Worm (Caenorhabditis elegans): ENCODE data around the gene F28A10.7.

F28A10.7 gene

DNA sequence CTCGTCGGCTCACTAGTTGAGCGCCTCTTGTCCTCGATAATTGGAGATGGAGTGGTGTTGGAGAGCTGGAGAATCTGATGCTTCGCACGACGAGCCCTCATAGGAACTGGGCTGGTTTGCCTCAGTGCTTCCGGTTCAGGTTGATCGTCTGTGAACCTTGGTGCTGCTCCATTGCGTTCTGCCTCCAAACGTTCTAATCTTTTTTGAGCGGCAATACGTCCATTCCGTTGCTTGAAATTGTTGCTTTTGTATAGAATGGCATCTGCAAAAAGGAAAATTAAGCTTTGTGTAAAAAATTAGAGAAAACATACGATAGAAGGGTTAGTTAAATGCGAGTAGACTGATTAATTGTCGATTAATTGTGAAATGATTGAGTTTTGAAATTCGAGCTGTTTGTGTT lies 32.6 kb downstream of the F28A10.7 start, which contains the start of gene F46F5.5:
Gene F46F5.5 (minus strand): TSS at position 101 of the 400 bp plus-strand sequence.
- TF ChIP-seq aly-2 (tag; optimal IDR thresholded peaks at IDR 0.05) (no peak), mbf-1 (tag; optimal IDR thresholded peaks at IDR 0.05) (no peak), elt-3 (tag; optimal IDR thresholded peaks at IDR 0.05) (no peak), nhr-25 (tag; optimal IDR thresholded peaks at IDR 0.05) (no peak), nhr-129 (tag; optimal IDR thresholded peaks at IDR 0.05) (no peak), ztf-1 (GFP tag; conservative IDR thresholded peaks at IDR 0.05) (no peak), nhr-237 (tag; optimal IDR thresholded peaks at IDR 0.05) (no peak), Y55F3AM.14 (GFP tag; optimal IDR thresholded peaks at IDR 0.05) (no peak), ZK546.5 (tag; optimal IDR thresholded peaks at IDR 0.05) (no peak), lin-11 (tag; optimal IDR thresholded peaks at IDR 0.05) (no peak), snpc-4 (tag; optimal IDR thresholded peaks at IDR 0.05) (no peak), mab-5 (tag; optimal IDR thresholded peaks at IDR 0.05) (no peak), unc-39 (tag; optimal IDR thresholded peaks at IDR 0.05) (no peak), elt-1 (tag; optimal IDR thresholded peaks at IDR 0.05) (no peak), nhr-23 (tag; optimal IDR thresholded peaks at IDR 0.05) (no peak), F13H6.1 (tag; optimal IDR thresholded peaks at IDR 0.05) (no peak), egl-27 (tag; optimal IDR thresholded peaks at IDR 0.05) (no peak), unc-62 (GFP tag; optimal IDR thresholded peaks at IDR 0.05) (no peak)

DNA sequence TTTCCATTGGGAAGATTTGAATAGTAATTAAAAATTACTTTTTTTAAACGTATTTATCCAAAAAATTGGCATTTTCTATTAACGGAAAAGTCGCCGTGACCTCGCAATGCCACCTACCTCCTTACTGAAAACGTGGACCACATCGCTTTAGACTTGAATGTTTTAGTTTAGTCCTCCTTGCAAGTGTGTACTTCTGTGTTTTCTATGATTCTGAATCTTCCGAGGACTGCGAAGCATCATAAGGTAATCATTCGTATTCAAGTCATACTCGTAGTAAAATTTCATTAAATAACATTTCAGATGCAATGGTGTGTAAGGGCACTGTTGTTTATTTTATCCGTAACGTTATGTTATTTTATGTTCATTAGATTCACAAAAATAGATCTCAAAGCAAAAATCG lies 37.1 kb downstream of the F28A10.7 start, which contains the start of gene F46F5.11:
Gene F46F5.11 (plus strand): TSS at position 301 of the 400 bp plus-strand sequence.
- TF ChIP-seq mdl-1 (tag; optimal IDR thresholded peaks at IDR 0.05) (no peak), elt-1 (tag; optimal IDR thresholded peaks at IDR 0.05) (no peak), nhr-10 (tag; optimal IDR thresholded peaks at IDR 0.05) (no peak)

DNA sequence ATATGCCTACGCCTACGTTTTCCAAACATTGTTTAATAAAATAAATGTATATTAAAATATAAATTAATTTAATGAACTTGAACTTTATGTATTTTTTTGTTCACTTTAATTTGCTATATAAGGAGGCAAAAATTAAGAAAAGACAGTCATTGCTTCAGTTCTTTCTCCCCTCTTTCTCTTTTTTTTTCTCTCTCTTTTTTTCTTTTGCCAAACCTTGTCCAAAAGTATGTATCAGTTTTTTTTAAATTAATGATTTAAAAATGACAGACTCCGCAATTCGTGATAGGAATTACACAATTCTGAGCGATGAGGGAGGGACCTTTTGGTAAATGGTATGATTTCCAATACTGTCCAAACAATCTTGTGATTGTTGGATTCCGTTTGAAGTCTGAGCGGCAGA lies 42.5 kb downstream of the F28A10.7 start, which contains the start of gene F46F5.13:
Gene F46F5.13 (plus strand): TSS at position 301 of the 400 bp plus-strand sequence.
- TF ChIP-seq R02D3.7 (tag; optimal IDR thresholded peaks at IDR 0.05) (no peak), skn-1 (tag; optimal IDR thresholded peaks at IDR 0.05) (no peak), sem-4 (tag; optimal IDR thresholded peaks at IDR 0.05) (no peak)

DNA sequence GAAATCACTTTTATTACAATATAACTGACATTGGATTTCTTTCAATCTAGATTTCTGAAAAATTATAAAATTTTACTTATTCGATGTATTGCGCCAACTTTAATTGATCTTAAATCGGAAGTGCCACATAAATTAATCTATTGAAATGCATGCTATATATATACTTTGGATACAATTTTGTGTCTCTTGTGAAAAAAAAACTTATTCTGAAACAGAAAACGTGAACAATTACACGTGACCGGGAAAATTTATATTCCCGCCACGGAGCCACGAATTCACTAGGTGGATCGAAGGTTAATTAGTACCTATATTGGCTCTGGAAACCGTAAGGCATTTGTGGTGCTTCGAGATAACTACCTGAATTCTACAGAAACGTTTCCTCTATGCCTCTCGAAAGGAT lies 45.8 kb downstream of the F28A10.7 start, which contains the start of gene F46F5.14:
Gene F46F5.14 (plus strand): TSS at position 301 of the 400 bp plus-strand sequence.
- TF ChIP-seq unc-62 (GFP tag; optimal IDR thresholded peaks at IDR 0.05) (no peak), ceh-16 (tag; optimal IDR thresholded peaks at IDR 0.05) (no peak), unc-39 (tag; optimal IDR thresholded peaks at IDR 0.05) (no peak), nhr-11 (tag; optimal IDR thresholded peaks at IDR 0.05) (no peak), mdl-1 (tag; optimal IDR thresholded peaks at IDR 0.05) (no peak), nhr-23 (tag; optimal IDR thresholded peaks at IDR 0.05) (no peak), lin-13 (GFP tag; optimal IDR thresholded peaks at IDR 0.05) (no peak), nhr-10 (tag; optimal IDR thresholded peaks at IDR 0.05) (no peak), R02D3.7 (tag; optimal IDR thresholded peaks at IDR 0.05) (no peak), Y55F3AM.14 (GFP tag; optimal IDR thresholded peaks at IDR 0.05) (no peak), F13H6.1 (tag; optimal IDR thresholded peaks at IDR 0.05) (no peak), snpc-4 (tag; optimal IDR thresholded peaks at IDR 0.05) (no peak), nhr-237 (tag; optimal IDR thresholded peaks at IDR 0.05) (no peak), crh-2 (tag; optimal IDR thresholded peaks at IDR 0.05) (no peak), sem-4 (tag; optimal IDR thresholded peaks at IDR 0.05) (no peak), nhr-129 (tag; optimal IDR thresholded peaks at IDR 0.05) (no peak), aly-2 (tag; optimal IDR thresholded peaks at IDR 0.05) (no peak), elt-1 (tag; optimal IDR thresholded peaks at IDR 0.05) (no peak)

DNA sequence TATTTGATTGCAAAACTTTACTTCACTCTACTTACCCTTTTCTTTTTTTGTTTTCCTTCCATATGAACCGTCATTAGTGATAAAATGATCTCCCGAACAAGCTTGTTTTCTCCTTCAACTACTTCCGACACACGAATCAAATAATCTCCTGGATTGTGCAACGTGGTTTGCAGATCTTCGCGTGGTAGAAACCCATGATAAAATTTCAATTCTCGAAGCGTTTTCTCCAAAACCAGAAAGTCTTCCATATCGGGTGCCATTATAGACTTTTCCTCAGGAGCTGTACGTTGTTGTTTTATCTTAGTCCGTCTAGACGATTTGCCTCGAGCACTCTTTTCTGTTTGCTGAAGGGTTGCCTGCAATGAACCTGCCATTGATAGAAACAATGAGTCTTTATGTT lies 48.1 kb downstream of the F28A10.7 start:
- TF ChIP-seq blmp-1 (tag; optimal IDR thresholded peaks at IDR 0.05; ENCODE audit: insufficient read depth) (no peak), nhr-77 (tag; optimal IDR thresholded peaks at IDR 0.05) (no peak), zag-1 (tag; optimal IDR thresholded peaks at IDR 0.05) (no peak), crh-2 (tag; optimal IDR thresholded peaks at IDR 0.05) (no peak), mdl-1 (tag; optimal IDR thresholded peaks at IDR 0.05) (no peak), fos-1 (tag; optimal IDR thresholded peaks at IDR 0.05) (no peak), aly-2 (tag; optimal IDR thresholded peaks at IDR 0.05) (no peak), nhr-12 (tag; optimal IDR thresholded peaks at IDR 0.05) (no peak), F13H6.1 (tag; optimal IDR thresholded peaks at IDR 0.05) (no peak), snpc-4 (tag; optimal IDR thresholded peaks at IDR 0.05) (no peak), sma-3 (GFP tag; optimal IDR thresholded peaks at IDR 0.05) (no peak), nhr-21 (tag; optimal IDR thresholded peaks at IDR 0.05) (no peak), elt-3 (tag; optimal IDR thresholded peaks at IDR 0.05) (no peak), lsy-2 (tag; optimal IDR thresholded peaks at IDR 0.05) (no peak), mbf-1 (tag; optimal IDR thresholded peaks at IDR 0.05) (no peak)
